Worm (Caenorhabditis elegans) whole organism, mixed stage, embryonic: ENCODE data around the gene ttll-4.

ENCODE experiments used
- M03D4.4 ChIP-seq: sonication (generic microtip); optimal IDR thresholded peaks from 2 replicates; lab custom pipeline; 2017; ENCODE audit warnings: mild to moderate bottlenecking, missing genetic modification characterization, missing compliant biosample characterization
- bed-3 ChIP-seq: fragments of 200-800 bp; sonication (Bioruptor generic); optimal IDR thresholded peaks from 3 replicates; lab custom pipeline; 2018; ENCODE audit warnings: mild to moderate bottlenecking, missing genetic modification characterization, moderate library complexity, missing compliant biosample characterization
- blmp-1 ChIP-seq: fragments of 150-350 bp; optimal IDR thresholded peaks from 2 replicates; lab custom pipeline; 2014; ENCODE audit warnings: missing biosample characterization, missing genetic modification characterization
- ceh-39 ChIP-seq: fragments of 150-350 bp; optimal IDR thresholded peaks from 2 replicates; lab custom pipeline; 2014; ENCODE audit warnings: missing biosample characterization, missing genetic modification characterization
- ceh-43 ChIP-seq: fragments of 200-800 bp; sonication (Bioruptor generic); optimal IDR thresholded peaks from 2 replicates; lab custom pipeline; 2018; ENCODE audit warnings: mild to moderate bottlenecking, missing genetic modification characterization, moderate library complexity, missing compliant biosample characterization
- ceh-83 ChIP-seq: fragments of 200-800 bp; sonication (Bioruptor generic); optimal IDR thresholded peaks from 2 replicates; lab custom pipeline; 2018; ENCODE audit warnings: mild to moderate bottlenecking, missing genetic modification characterization, missing compliant biosample characterization
- ces-1 ChIP-seq: fragments of 150-350 bp; optimal IDR thresholded peaks from 2 replicates; lab custom pipeline; 2014; ENCODE audit warnings: missing biosample characterization, missing genetic modification reagents, missing genetic modification characterization
- cnd-1 ChIP-seq: fragments of 200-800 bp; sonication (Bioruptor generic); optimal IDR thresholded peaks from 2 replicates; lab custom pipeline; 2018; ENCODE audit warnings: mild to moderate bottlenecking, missing genetic modification characterization, missing compliant biosample characterization
- elt-1 ChIP-seq: sonication (generic microtip); optimal IDR thresholded peaks from 2 replicates; lab custom pipeline; 2017; ENCODE audit warnings: missing genetic modification characterization, mild to moderate bottlenecking, missing compliant biosample characterization, antibody characterized with exemption, moderate library complexity, borderline replicate concordance; ENCODE audit not compliant: insufficient read depth
- flh-1 ChIP-seq: fragments of 200-800 bp; sonication (Bioruptor generic); optimal IDR thresholded peaks from 2 replicates; lab custom pipeline; 2018; ENCODE audit warnings: mild to moderate bottlenecking, missing genetic modification characterization, moderate library complexity, missing compliant biosample characterization
- ham-2 ChIP-seq: fragments of 200-800 bp; sonication (Bioruptor generic); optimal IDR thresholded peaks from 2 replicates; lab custom pipeline; 2018; ENCODE audit warnings: mild to moderate bottlenecking, missing genetic modification characterization, missing compliant biosample characterization
- hlh-1 ChIP-seq: fragments of 150-350 bp; optimal IDR thresholded peaks from 2 replicates; lab custom pipeline; 2014; ENCODE audit warnings: missing biosample characterization, missing genetic modification reagents, missing genetic modification characterization
- lin-13 ChIP-seq: fragments of 150-350 bp; optimal IDR thresholded peaks from 2 replicates; lab custom pipeline; 2014; ENCODE audit warnings: missing biosample characterization, missing genetic modification characterization
- lin-32 ChIP-seq: fragments of 200-800 bp; sonication (Bioruptor generic); optimal IDR thresholded peaks from 2 replicates; lab custom pipeline; 2018; ENCODE audit warnings: mild to moderate bottlenecking, missing genetic modification characterization, missing compliant biosample characterization
- lsy-2 ChIP-seq: fragments of 150-350 bp; optimal IDR thresholded peaks from 2 replicates; lab custom pipeline; 2014; ENCODE audit warnings: missing biosample characterization, missing genetic modification characterization
- mab-5 ChIP-seq: fragments of 150-350 bp; optimal IDR thresholded peaks from 2 replicates; lab custom pipeline; 2014; ENCODE audit warnings: missing biosample characterization, missing genetic modification characterization
- mls-2 ChIP-seq: sonication (generic microtip); optimal IDR thresholded peaks from 2 replicates; lab custom pipeline; 2016; ENCODE audit warnings: mild to moderate bottlenecking, missing genetic modification characterization, moderate library complexity, missing compliant biosample characterization
- nhr-12 ChIP-seq: fragments of 150-350 bp; optimal IDR thresholded peaks from 2 replicates; lab custom pipeline; 2014; ENCODE audit warnings: missing biosample characterization, missing genetic modification characterization
- nhr-2 ChIP-seq: fragments of 150-350 bp; optimal IDR thresholded peaks from 2 replicates; lab custom pipeline; 2014; ENCODE audit warnings: missing biosample characterization, missing genetic modification characterization
- nhr-237 ChIP-seq: fragments of 150-350 bp; optimal IDR thresholded peaks from 2 replicates; lab custom pipeline; 2014; ENCODE audit warnings: missing biosample characterization, missing genetic modification characterization
- nhr-28 ChIP-seq: fragments of 150-350 bp; optimal IDR thresholded peaks from 2 replicates; lab custom pipeline; 2014; ENCODE audit warnings: missing biosample characterization, missing genetic modification characterization
- nhr-76 ChIP-seq: sonication (generic microtip); optimal IDR thresholded peaks from 2 replicates; lab custom pipeline; 2017; ENCODE audit warnings: missing biosample characterization, missing genetic modification characterization
- pha-4 ChIP-seq: fragments of 150-350 bp; optimal IDR thresholded peaks from 2 replicates; lab custom pipeline; 2018; ENCODE audit warnings: missing biosample characterization, missing genetic modification reagents, missing genetic modification characterization
- sem-2 ChIP-seq: fragments of 200-800 bp; sonication (Bioruptor generic); optimal IDR thresholded peaks from 2 replicates; lab custom pipeline; 2018; ENCODE audit warnings: mild to moderate bottlenecking, missing genetic modification characterization, missing compliant biosample characterization
- snpc-4 ChIP-seq: fragments of 150-350 bp; optimal IDR thresholded peaks from 2 replicates; lab custom pipeline; 2014; ENCODE audit warnings: missing biosample characterization, missing genetic modification characterization
- sptf-1 ChIP-seq: sonication (generic microtip); optimal IDR thresholded peaks from 2 replicates; lab custom pipeline; 2017; ENCODE audit warnings: mild to moderate bottlenecking, missing genetic modification characterization, moderate library complexity, missing compliant biosample characterization
- tbx-8 ChIP-seq: fragments of 200-800 bp; sonication (Bioruptor generic); optimal IDR thresholded peaks from 2 replicates; lab custom pipeline; 2018; ENCODE audit warnings: mild to moderate bottlenecking, missing genetic modification characterization, moderate library complexity, missing compliant biosample characterization
- unc-120 ChIP-seq: sonication (generic microtip); optimal IDR thresholded peaks from 2 replicates; lab custom pipeline; 2017; ENCODE audit warnings: missing genetic modification characterization, missing compliant biosample characterization; ENCODE audit not compliant: poor library complexity, severe bottlenecking
- unc-39 ChIP-seq: fragments of 150-350 bp; optimal IDR thresholded peaks from 2 replicates; lab custom pipeline; 2014; ENCODE audit warnings: missing biosample characterization, missing genetic modification characterization
- unc-62 ChIP-seq: fragments of 150-350 bp; optimal IDR thresholded peaks from 2 replicates; lab custom pipeline; 2014; ENCODE audit warnings: missing biosample characterization, missing genetic modification reagents, missing genetic modification characterization
- zip-8 ChIP-seq: fragments of 150-350 bp; optimal IDR thresholded peaks from 2 replicates; lab custom pipeline; 2014; ENCODE audit warnings: missing biosample characterization, missing genetic modification characterization
- ztf-11 ChIP-seq: fragments of 150-350 bp; optimal IDR thresholded peaks from 2 replicates; lab custom pipeline; 2014; ENCODE audit warnings: missing biosample characterization, missing genetic modification characterization

ttll-4 gene

ce11 chrIII:10152495-10152894 is 28.5 kb downstream of the ttll-4 start, which contains the start of gene nac-3:
nac-3 (plus strand) TSS chrIII:10152795.
- TF ChIP-seq ztf-11 (tag; lab: Kevin White, UChicago), result no peak
- TF ChIP-seq zip-8 (tag; lab: Kevin White, UChicago), result no peak
- no peak for TF ChIP-seq lin-13 (tag; lab: Kevin White, UChicago)
- no peak for TF ChIP-seq lsy-2
- TF ChIP-seq ceh-83, result no peak
- TF ChIP-seq bed-3 (GFP tag; lab: Kevin White, UChicago), result no peak
- no peak for TF ChIP-seq ceh-43 (GFP tag; lab: Kevin White, UChicago)
- no peak for TF ChIP-seq ces-1 (GFP tag; lab: Kevin White, UChicago)
- TF ChIP-seq cnd-1 (tag; lab: Kevin White, UChicago), result no peak
- TF ChIP-seq lin-32 (GFP tag; lab: Kevin White, UChicago), result no peak
- TF ChIP-seq nhr-76 (tag; lab: Kevin White, UChicago), result no peak
- TF ChIP-seq mab-5 (tag; lab: Kevin White, UChicago), result no peak
- no peak for TF ChIP-seq tbx-8 (GFP tag; lab: Kevin White, UChicago)
- TF ChIP-seq nhr-28 (tag; lab: Kevin White, UChicago), result no peak
- TF ChIP-seq sem-2 (GFP tag; lab: Kevin White, UChicago), result no peak
- no peak for TF ChIP-seq unc-120
- no peak for TF ChIP-seq mls-2 (tag; lab: Kevin White, UChicago)
- no peak for TF ChIP-seq snpc-4 (tag; lab: Kevin White, UChicago)

ce11 chrIII:10153003-10153402 is 29.0 kb downstream of the ttll-4 start:
- TF ChIP-seq ces-1 (GFP tag; lab: Kevin White, UChicago) (peak; percentile 84), sptf-1 (tag; lab: Kevin White, UChicago) (no peak)

- TF ChIP-seq lin-13 (tag; lab: Kevin White, UChicago) (no peak), blmp-1 (no peak), elt-1 (tag; lab: Kevin White, UChicago) (no peak), lsy-2 (no peak), nhr-12 (no peak), nhr-237 (no peak), sptf-1 (tag; lab: Kevin White, UChicago) (no peak), sem-2 (GFP tag; lab: Kevin White, UChicago) (no peak), lin-32 (GFP tag; lab: Kevin White, UChicago) (no peak), hlh-1 (no peak), tbx-8 (GFP tag; lab: Kevin White, UChicago) (no peak), ham-2 (GFP tag; lab: Kevin White, UChicago) (no peak), snpc-4 (tag; lab: Kevin White, UChicago) (no peak), ces-1 (GFP tag; lab: Kevin White, UChicago) (no peak), unc-39 (tag; lab: Kevin White, UChicago) (no peak), mab-5 (tag; lab: Kevin White, UChicago) (no peak)
Measured at ce11 chrIII:10154993-10155392, 31.0 kb downstream of the ttll-4 start.

DNA sequence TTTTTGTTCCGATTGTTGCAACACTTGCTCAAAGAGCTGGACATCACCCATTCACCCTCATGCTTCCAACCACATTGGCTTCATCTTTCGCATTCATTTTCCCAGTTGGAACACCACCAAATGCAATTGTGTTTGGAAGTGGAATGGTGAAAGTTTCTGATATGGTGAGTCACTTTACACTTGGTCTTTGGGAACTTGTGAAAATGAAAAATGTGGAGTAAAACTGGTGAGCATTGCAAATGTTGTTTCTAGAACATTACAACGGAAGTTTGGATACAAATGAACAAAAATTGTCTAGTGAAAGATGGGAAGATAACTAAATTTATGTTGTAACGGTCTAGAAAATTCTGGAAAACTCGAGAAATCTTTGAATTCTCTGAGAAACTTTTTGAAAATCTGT is 32.3 kb downstream of the ttll-4 start:
- TF ChIP-seq ceh-39 (tag; lab: Kevin White, UChicago) (no peak), unc-62 (GFP tag; lab: Kevin White, UChicago) (no peak), blmp-1 (no peak), ham-2 (GFP tag; lab: Kevin White, UChicago) (no peak), lin-13 (tag; lab: Kevin White, UChicago) (no peak), elt-1 (tag; lab: Kevin White, UChicago) (no peak), pha-4 (tag; lab: Kevin White, UChicago) (no peak), M03D4.4 (tag; lab: Kevin White, UChicago) (no peak), ces-1 (GFP tag; lab: Kevin White, UChicago) (no peak), ztf-11 (tag; lab: Kevin White, UChicago) (no peak), nhr-237 (no peak), tbx-8 (GFP tag; lab: Kevin White, UChicago) (no peak), mab-5 (tag; lab: Kevin White, UChicago) (no peak), flh-1 (GFP tag; lab: Kevin White, UChicago) (no peak), bed-3 (GFP tag; lab: Kevin White, UChicago) (no peak), sem-2 (GFP tag; lab: Kevin White, UChicago) (no peak), snpc-4 (tag; lab: Kevin White, UChicago) (no peak), nhr-2 (no peak)
